Fruit fly (Drosophila melanogaster) whole organism, pupa: Measurements from ENCODE around the gene RYa-R.
A peak's percentile ranks its signal among the peaks of the same experiment; 100 is the strongest.

Experiments
- CG10348 ChIP-seq: fragments of 200-800 bp; sonication (Bioruptor generic); IDR thresholded peaks from 2 replicates; pipeline ENCODE4 v1.3.6; 2022; ENCODE audit warnings: missing biosample characterization, missing genetic modification characterization
- CG12605 ChIP-seq: fragments of 200-800 bp; sonication (Bioruptor generic); IDR thresholded peaks from 2 replicates; pipeline ENCODE4 v1.3.6; 2022; ENCODE audit warnings: missing biosample characterization, missing genetic modification characterization
- CG13204 ChIP-seq: fragments of 200-800 bp; sonication (Bioruptor generic); optimal IDR thresholded peaks from 2 replicates; lab custom pipeline; 2018; ENCODE audit warnings: missing biosample characterization, mild to moderate bottlenecking, missing genetic modification characterization, moderate library complexity
- CG14655 ChIP-seq: fragments of 200-800 bp; sonication (Bioruptor generic); optimal IDR thresholded peaks from 3 replicates; lab custom pipeline; 2017; ENCODE audit warnings: mild to moderate bottlenecking, missing biosample characterization, missing genetic modification reagents, missing genetic modification characterization
- CG15710 ChIP-seq: fragments of 200-800 bp; sonication (Bioruptor generic); optimal IDR thresholded peaks from 2 replicates; lab custom pipeline; 2018; ENCODE audit warnings: missing biosample characterization, mild to moderate bottlenecking, missing genetic modification characterization, moderate library complexity
- CG17806 ChIP-seq: fragments of 200-800 bp; sonication (Bioruptor generic); optimal IDR thresholded peaks from 2 replicates; lab custom pipeline; 2018; ENCODE audit warnings: missing biosample characterization, mild to moderate bottlenecking, missing genetic modification characterization, moderate library complexity
- CG32121 ChIP-seq: fragments of 200-800 bp; sonication (Bioruptor generic); IDR thresholded peaks from 2 replicates; pipeline ENCODE4 v1.3.6; 2022; ENCODE audit warnings: missing biosample characterization, missing genetic modification characterization
- CG34367 ChIP-seq: fragments of 200-800 bp; sonication (Bioruptor generic); optimal IDR thresholded peaks from 2 replicates; lab custom pipeline; 2018; ENCODE audit warnings: missing biosample characterization, mild to moderate bottlenecking, missing genetic modification characterization
- CG4496 ChIP-seq: fragments of 200-800 bp; sonication (Bioruptor generic); IDR thresholded peaks from 3 replicates; pipeline ENCODE4 v1.3.6; 2022; ENCODE audit warnings: missing biosample characterization, missing genetic modification characterization
- CG8159 ChIP-seq: fragments of 200-800 bp; sonication (Bioruptor generic); optimal IDR thresholded peaks from 3 replicates; lab custom pipeline; 2018; ENCODE audit warnings: missing biosample characterization, mild to moderate bottlenecking, missing genetic modification characterization, moderate library complexity
- CG8301 ChIP-seq: fragments of 200-800 bp; sonication (Bioruptor generic); optimal IDR thresholded peaks from 2 replicates; lab custom pipeline; 2018; ENCODE audit warnings: missing biosample characterization, mild to moderate bottlenecking, missing genetic modification characterization
- CG9948 ChIP-seq: fragments of 200-800 bp; sonication (Bioruptor generic); optimal IDR thresholded peaks from 2 replicates; lab custom pipeline; 2018; ENCODE audit warnings: missing biosample characterization, mild to moderate bottlenecking, missing genetic modification characterization, moderate library complexity
- D1 ChIP-seq: fragments of 200-800 bp; sonication (Bioruptor generic); optimal IDR thresholded peaks from 2 replicates; lab custom pipeline; 2018; ENCODE audit warnings: missing biosample characterization, mild to moderate bottlenecking, missing genetic modification characterization, moderate library complexity
- EcR ChIP-seq: fragments of 200-800 bp; sonication (Bioruptor generic); optimal IDR thresholded peaks from 3 replicates; lab custom pipeline; 2019; ENCODE audit warnings: missing biosample characterization, missing genetic modification characterization, mild to moderate bottlenecking, moderate library complexity, missing genetic modification reagents
- Ets98B ChIP-seq: fragments of 200-800 bp; sonication (Bioruptor generic); IDR thresholded peaks from 2 replicates; pipeline ENCODE4 v1.3.6; 2022; ENCODE audit warnings: missing biosample characterization, missing genetic modification characterization
- Pif1A ChIP-seq: fragments of 200-800 bp; sonication (Bioruptor generic); optimal IDR thresholded peaks from 3 replicates; lab custom pipeline; 2016; ENCODE audit warnings: missing biosample characterization, missing genetic modification characterization
- Pif1B ChIP-seq: fragments of 200-800 bp; sonication (Bioruptor generic); optimal IDR thresholded peaks from 3 replicates; lab custom pipeline; 2016; ENCODE audit warnings: missing biosample characterization, missing genetic modification characterization
- Snoo ChIP-seq: fragments of 200-800 bp; sonication (Bioruptor generic); optimal IDR thresholded peaks from 3 replicates; lab custom pipeline; 2017; ENCODE audit warnings: missing biosample characterization, mild to moderate bottlenecking, missing genetic modification characterization, inconsistent platforms
- fd96Ca ChIP-seq: fragments of 200-800 bp; sonication (Bioruptor generic); IDR thresholded peaks from 3 replicates; pipeline ENCODE4 v1.3.6; 2022; ENCODE audit warnings: missing biosample characterization, missing genetic modification characterization
- gl ChIP-seq: fragments of 200-800 bp; sonication (Bioruptor generic); optimal IDR thresholded peaks from 2 replicates; lab custom pipeline; 2018; ENCODE audit warnings: missing biosample characterization, mild to moderate bottlenecking, missing genetic modification characterization
- rn ChIP-seq: fragments of 200-800 bp; sonication (Bioruptor generic); IDR thresholded peaks from 2 replicates; pipeline ENCODE4 v1.3.6; 2022; ENCODE audit warnings: missing biosample characterization, missing genetic modification characterization

The RYa-R gene

dm6 chr3R:27084528-27085052 is 87.8 kb downstream of the RYa-R start:
- TF ChIP-seq EcR (peak; percentile 91), CG12605 (GFP tag; lab: Robert Waterston, UW) (peak; percentile 62), CG4496 (peak; percentile 70; the same call in 2 of the 3 replicates), CG15710 (tag; lab: Kevin White, UChicago) (no peak), Pif1A (GFP tag; lab: Kevin White, UChicago) (peak; percentile 62), CG10348 (GFP tag; lab: Robert Waterston, UW) (no peak), CG32121 (GFP tag; lab: Robert Waterston, UW) (peak; percentile 25; the same call in 1 of the 2 replicates), Ets98B (0 out of 2 replicates have a peak, but pooled peaks have one; percentile 10), CG13204 (GFP tag; lab: Kevin White, UChicago) (no peak), Snoo (tag; lab: Kevin White, UChicago) (no peak), Pif1B (GFP tag; lab: Kevin White, UChicago) (no peak), CG8301 (tag; lab: Kevin White, UChicago) (peak; percentile 6), CG8159 (tag; lab: Kevin White, UChicago) (peak; percentile 74), CG14655 (GFP tag; lab: Kevin White, UChicago) (peak; percentile 42), CG34367 (tag; lab: Kevin White, UChicago) (no peak), CG17806 (tag; lab: Kevin White, UChicago) (peak; percentile 54), fd96Ca (GFP tag; lab: Robert Waterston, UW) (no peak), rn (no peak), D1 (no peak), CG9948 (peak; percentile 18), gl (tag; lab: Kevin White, UChicago) (peak; percentile 11)

- TF ChIP-seq CG32121 (GFP tag; lab: Robert Waterston, UW), result no peak
- peak; percentile 53 for TF ChIP-seq CG13204 (GFP tag; lab: Kevin White, UChicago)
- TF ChIP-seq EcR, result peak; percentile 70
Observed at dm6 chr3R:27087549-27087948, 90.8 kb downstream of the RYa-R start, which contains the start of gene Cpr97Ea. Gene Cpr97Ea (minus strand): TSS chr3R:27087778.

- TF ChIP-seq CG14655 (GFP tag; lab: Kevin White, UChicago) (no peak), CG17806 (tag; lab: Kevin White, UChicago) (no peak), EcR (peak; percentile 44), CG8159 (tag; lab: Kevin White, UChicago) (no peak), Snoo (tag; lab: Kevin White, UChicago) (no peak), CG10348 (GFP tag; lab: Robert Waterston, UW) (no peak), CG32121 (GFP tag; lab: Robert Waterston, UW) (0 out of 2 replicates have a peak, but pooled peaks have one; percentile 40), rn (no peak), CG12605 (GFP tag; lab: Robert Waterston, UW) (no peak), Pif1B (GFP tag; lab: Kevin White, UChicago) (no peak), CG4496 (peak; percentile 15; the same call in 1 of the 3 replicates), Pif1A (GFP tag; lab: Kevin White, UChicago) (no peak), D1 (no peak), CG9948 (no peak), fd96Ca (GFP tag; lab: Robert Waterston, UW) (no peak), gl (tag; lab: Kevin White, UChicago) (no peak), CG8301 (tag; lab: Kevin White, UChicago) (no peak), CG15710 (tag; lab: Kevin White, UChicago) (no peak), Ets98B (0 out of 2 replicates have a peak, but pooled peaks have one; percentile 24), CG13204 (GFP tag; lab: Kevin White, UChicago) (no peak), CG34367 (tag; lab: Kevin White, UChicago) (no peak)
Observed at dm6 chr3R:27091106-27091505, 94.3 kb downstream of the RYa-R start, which contains the start of gene Cpr97Eb. Gene Cpr97Eb (minus strand): TSS chr3R:27091130.

dm6 chr3R:27092263-27092662 is 95.5 kb downstream of the RYa-R start:
- peak; percentile 34 for TF ChIP-seq CG34367 (tag; lab: Kevin White, UChicago)
- no peak for TF ChIP-seq Ets98B
- peak; percentile 72 for TF ChIP-seq EcR
- no peak for TF ChIP-seq CG10348 (GFP tag; lab: Robert Waterston, UW)
- no peak for TF ChIP-seq Snoo (tag; lab: Kevin White, UChicago)
- no peak for TF ChIP-seq D1
- peak; percentile 34 for TF ChIP-seq Pif1A (GFP tag; lab: Kevin White, UChicago)
- peak; percentile 40; the same call in 1 of the 2 replicates for TF ChIP-seq CG32121 (GFP tag; lab: Robert Waterston, UW)
- peak; percentile 31 for TF ChIP-seq CG8301 (tag; lab: Kevin White, UChicago)
- TF ChIP-seq CG4496, result peak; percentile 80
- TF ChIP-seq CG8159 (tag; lab: Kevin White, UChicago), result peak; percentile 50
- peak; percentile 34 for TF ChIP-seq CG15710 (tag; lab: Kevin White, UChicago)
- peak; percentile 36 for TF ChIP-seq CG17806 (tag; lab: Kevin White, UChicago)
- no peak for TF ChIP-seq rn
- TF ChIP-seq CG9948, result peak; percentile 50
- TF ChIP-seq CG14655 (GFP tag; lab: Kevin White, UChicago), result peak; percentile 34
- no peak for TF ChIP-seq CG12605 (GFP tag; lab: Robert Waterston, UW)
- no peak for TF ChIP-seq fd96Ca (GFP tag; lab: Robert Waterston, UW)
- TF ChIP-seq CG13204 (GFP tag; lab: Kevin White, UChicago), result no peak
- TF ChIP-seq Pif1B (GFP tag; lab: Kevin White, UChicago), result no peak
- no peak for TF ChIP-seq gl (tag; lab: Kevin White, UChicago)

- TF ChIP-seq CG32121 (GFP tag; lab: Robert Waterston, UW) (no peak), CG8159 (tag; lab: Kevin White, UChicago) (no peak), Snoo (tag; lab: Kevin White, UChicago) (no peak), CG9948 (no peak), fd96Ca (GFP tag; lab: Robert Waterston, UW) (no peak), CG8301 (tag; lab: Kevin White, UChicago) (no peak), CG17806 (tag; lab: Kevin White, UChicago) (no peak), CG10348 (GFP tag; lab: Robert Waterston, UW) (no peak), Pif1B (GFP tag; lab: Kevin White, UChicago) (no peak), EcR (no peak), Pif1A (GFP tag; lab: Kevin White, UChicago) (no peak)
Observed at dm6 chr3R:27092843-27093242, 96.1 kb downstream of the RYa-R start, which contains the start of gene CG14258. Gene CG14258 (plus strand): TSS chr3R:27093143.
